Fruit fly (Drosophila melanogaster): ENCODE measurements around the gene CG12081.

dm6 chrX:8622419-8622818, 33.8 kb downstream of the CG12081 start:
- no peak for TF ChIP-seq CG15336 (GFP tag; IDR thresholded peaks at IDR 0.05)
- no peak for TF ChIP-seq Hr39 (GFP tag; optimal IDR thresholded peaks at IDR 0.05)

Data from whole organism, prepupa.